Fruit fly (Drosophila melanogaster): ENCODE measurements around the gene xit.

Gene xit

dm6 chrX:6794190-6794589, 26.6 kb upstream of the xit start (continued):
- TF ChIP-seq CG8924 (tag; optimal IDR thresholded peaks at IDR 0.05), result peak; percentile 79
- peak; percentile 81 for TF ChIP-seq Dip3 (GFP tag; optimal IDR thresholded peaks at IDR 0.05)
- TF ChIP-seq Mrtf (GFP tag; IDR thresholded peaks at IDR 0.05), result peak; percentile 79
- peak; percentile 63 for TF ChIP-seq CG32772 (GFP tag; IDR thresholded peaks at IDR 0.05)
- peak; percentile 61 for TF ChIP-seq shn (GFP tag; optimal IDR thresholded peaks at IDR 0.05)
- TF ChIP-seq CG1832 (GFP tag; optimal IDR thresholded peaks at IDR 0.05), result no peak
- 0 out of 2 replicates have a peak, but pooled peaks have one; percentile 28 for TF ChIP-seq CG6272 (GFP tag; IDR thresholded peaks at IDR 0.05)
- peak; percentile 88 for TF ChIP-seq CG17328 (GFP tag; IDR thresholded peaks at IDR 0.05)
- no peak for TF ChIP-seq Opbp (GFP tag; IDR thresholded peaks at IDR 0.05; ENCODE audit: partially characterized antibody)
- no peak for TF ChIP-seq Hmx (GFP tag; optimal IDR thresholded peaks at IDR 0.05)
- peak; percentile 95 for TF ChIP-seq CG11696 (GFP tag; IDR thresholded peaks at IDR 0.05)
- no peak for TF ChIP-seq CG14860 (GFP tag; IDR thresholded peaks at IDR 0.05; ENCODE audit: partially characterized antibody)
- no peak for TF ChIP-seq CG10431 (GFP tag; optimal IDR thresholded peaks at IDR 0.05)
- TF ChIP-seq sr (GFP tag; IDR thresholded peaks at IDR 0.05), result peak; percentile 44; the same call in 1 of the 3 replicates
- peak; percentile 84 for TF ChIP-seq PHDP (tag; optimal IDR thresholded peaks at IDR 0.05)
- TF ChIP-seq CG14667 (GFP tag; IDR thresholded peaks at IDR 0.05), result peak; percentile 74
- TF ChIP-seq chinmo (GFP tag; IDR thresholded peaks at IDR 0.05; ENCODE audit: partially characterized antibody), result no peak
- peak; percentile 74 for TF ChIP-seq CG43689 (GFP tag; IDR thresholded peaks at IDR 0.05)
- no peak for TF ChIP-seq GATAe (GFP tag; conservative IDR thresholded peaks at IDR 0.05)
- TF ChIP-seq CG6254 (GFP tag; optimal IDR thresholded peaks at IDR 0.05), result peak; percentile 46
- peak; percentile 66 for TF ChIP-seq danr (GFP tag; IDR thresholded peaks at IDR 0.05)
- peak; percentile 93 for TF ChIP-seq CG1603 (tag; optimal IDR thresholded peaks at IDR 0.05)
- TF ChIP-seq Sin3A (optimal IDR thresholded peaks at IDR 0.05), result no peak
- peak; percentile 51 for TF ChIP-seq btn (GFP tag; optimal IDR thresholded peaks at IDR 0.05)
- peak; percentile 84 for TF ChIP-seq lilli (GFP tag; optimal IDR thresholded peaks at IDR 0.05)
- TF ChIP-seq CG2120 (GFP tag; optimal IDR thresholded peaks at IDR 0.05), result peak; percentile 89
- peak; percentile 74 for TF ChIP-seq CG10654 (GFP tag; optimal IDR thresholded peaks at IDR 0.05)
- TF ChIP-seq Drgx (GFP tag; IDR thresholded peaks at IDR 0.05), result peak; percentile 89
- no peak for TF ChIP-seq CG2202 (tag; optimal IDR thresholded peaks at IDR 0.05)
- TF ChIP-seq Jarid2 (GFP tag; optimal IDR thresholded peaks at IDR 0.05), result peak; percentile 51
- TF ChIP-seq CG11695 (GFP tag; IDR thresholded peaks at IDR 0.05), result peak; percentile 83; the same call in 2 of the 3 replicates
- peak; percentile 31 for TF ChIP-seq da (GFP tag; optimal IDR thresholded peaks at IDR 0.05)
- TF ChIP-seq CG4404 (GFP tag; IDR thresholded peaks at IDR 0.05), result peak; percentile 54; the same call in 1 of the 2 replicates
- TF ChIP-seq en (GFP tag; optimal IDR thresholded peaks at IDR 0.05), result peak; percentile 54
- peak; percentile 83 for TF ChIP-seq Hsf (GFP tag; optimal IDR thresholded peaks at IDR 0.05)
- TF ChIP-seq Kr (GFP tag; optimal IDR thresholded peaks at IDR 0.05), result no peak
- no peak for TF ChIP-seq sd (tag; optimal IDR thresholded peaks at IDR 0.05)
- TF ChIP-seq Atf-2 (GFP tag; optimal IDR thresholded peaks at IDR 0.05), result peak; percentile 79
- peak; percentile 77 for TF ChIP-seq onecut (GFP tag; IDR thresholded peaks at IDR 0.05)
- TF ChIP-seq Atf3 (GFP tag; optimal IDR thresholded peaks at IDR 0.05), result peak; percentile 74
- peak; percentile 59 for TF ChIP-seq luna (GFP tag; optimal IDR thresholded peaks at IDR 0.05)
- TF ChIP-seq wor (GFP tag; IDR thresholded peaks at IDR 0.05), result peak; percentile 68
- TF ChIP-seq Dbx (GFP tag; IDR thresholded peaks at IDR 0.05), result peak; percentile 86
- peak; percentile 75 for TF ChIP-seq phol (tag; optimal IDR thresholded peaks at IDR 0.05)
- TF ChIP-seq pros (GFP tag; optimal IDR thresholded peaks at IDR 0.05), result no peak
- peak; percentile 68 for TF ChIP-seq cwo (GFP tag; optimal IDR thresholded peaks at IDR 0.05)
- TF ChIP-seq dati (GFP tag; IDR thresholded peaks at IDR 0.05), result peak; percentile 75
- TF ChIP-seq aop (GFP tag; IDR thresholded peaks at IDR 0.05), result peak; percentile 55; the same call in 1 of the 2 replicates
- peak; percentile 60 for TF ChIP-seq CG11085 (GFP tag; IDR thresholded peaks at IDR 0.05)
- peak; percentile 79 for TF ChIP-seq CG4424 (GFP tag; optimal IDR thresholded peaks at IDR 0.05)
- TF ChIP-seq CG17802 (tag; optimal IDR thresholded peaks at IDR 0.05), result peak; percentile 41
- TF ChIP-seq CG4854 (GFP tag; optimal IDR thresholded peaks at IDR 0.05), result peak; percentile 87
